Fruit fly (Drosophila melanogaster): Measurements from ENCODE around the gene CG16865.

CG16865 gene

dm6 chr2L:13802075-13802639 is 9.2 kb upstream of the CG16865 start:
- no peak for TF ChIP-seq CG17801 (GFP tag; optimal IDR thresholded peaks at IDR 0.05; ENCODE audit: partially characterized antibody)

- no peak for TF ChIP-seq CG17801 (GFP tag; optimal IDR thresholded peaks at IDR 0.05; ENCODE audit: partially characterized antibody)
These were observed 8.2 kb upstream of the CG16865 start, which contains the start of gene CAH1 for dm6 chr2L:13803032-13803661. CAH1 (plus strand) TSS chr2L:13803626.

- TF ChIP-seq CG17801 (GFP tag; optimal IDR thresholded peaks at IDR 0.05; ENCODE audit: partially characterized antibody): no peak
These were observed 7.3 kb upstream of the CG16865 start for dm6 chr2L:13803805-13804560.

- no peak for TF ChIP-seq CG17801 (GFP tag; optimal IDR thresholded peaks at IDR 0.05; ENCODE audit: partially characterized antibody)
These were observed 6.7 kb upstream of the CG16865 start for dm6 chr2L:13804561-13805067.

dm6 chr2L:13805170-13805569 is 6.2 kb upstream of the CG16865 start:
- no peak for TF ChIP-seq CG17801 (GFP tag; optimal IDR thresholded peaks at IDR 0.05; ENCODE audit: partially characterized antibody)

- no peak for TF ChIP-seq CG17801 (GFP tag; optimal IDR thresholded peaks at IDR 0.05; ENCODE audit: partially characterized antibody)
These were observed 4.2 kb upstream of the CG16865 start for dm6 chr2L:13807097-13807496.

dm6 chr2L:13807959-13808358 is 3.4 kb upstream of the CG16865 start:
- no peak for TF ChIP-seq CG17801 (GFP tag; optimal IDR thresholded peaks at IDR 0.05; ENCODE audit: partially characterized antibody)

- no peak for TF ChIP-seq CG17801 (GFP tag; optimal IDR thresholded peaks at IDR 0.05; ENCODE audit: partially characterized antibody)
These were observed 1.8 kb downstream of the CG16865 start, which contains the start of gene CG16888 for dm6 chr2L:13813156-13813555. CG16888 (minus strand) TSS chr2L:13813256.

dm6 chr2L:13813604-13814178 is 2.4 kb downstream of the CG16865 start, which contains the start of gene Sos:
Sos (plus strand) TSS chr2L:13813816.
- no peak for TF ChIP-seq CG17801 (GFP tag; optimal IDR thresholded peaks at IDR 0.05; ENCODE audit: partially characterized antibody)

dm6 chr2L:13820176-13820575 is 8.9 kb downstream of the CG16865 start:
- TF ChIP-seq CG17801 (GFP tag; optimal IDR thresholded peaks at IDR 0.05; ENCODE audit: partially characterized antibody): no peak

dm6 chr2L:13820948-13821347 is 9.6 kb downstream of the CG16865 start, which contains the start of gene b:
b (plus strand) TSS chr2L:13821248.
- TF ChIP-seq CG17801 (GFP tag; optimal IDR thresholded peaks at IDR 0.05; ENCODE audit: partially characterized antibody): no peak

dm6 chr2L:13827557-13827956 is 16.2 kb downstream of the CG16865 start, which contains the start of gene PolG1:
PolG1 (minus strand) TSS chr2L:13827772.
- no peak for TF ChIP-seq CG17801 (GFP tag; optimal IDR thresholded peaks at IDR 0.05; ENCODE audit: partially characterized antibody)

dm6 chr2L:13829540-13829939 is 18.2 kb downstream of the CG16865 start, which contains the start of the genes Arpc1 and Orc5:
Arpc1 (minus strand) TSS chr2L:13829741.
Orc5 (plus strand) TSS chr2L:13829837.
- peak; percentile 26 for TF ChIP-seq CG17801 (GFP tag; optimal IDR thresholded peaks at IDR 0.05; ENCODE audit: partially characterized antibody)

- TF ChIP-seq CG17801 (GFP tag; optimal IDR thresholded peaks at IDR 0.05; ENCODE audit: partially characterized antibody): no peak
These were observed 21.7 kb downstream of the CG16865 start, which contains the start of the genes GatC, PolG2 and Polr2C for dm6 chr2L:13833058-13833457. GatC (minus strand) TSS chr2L:13833105. PolG2 (minus strand) TSS chr2L:13833105. Polr2C (plus strand) TSS chr2L:13833337.
